Fruit fly (Drosophila melanogaster) whole organism, wandering third instar larva: ENCODE results near the gene Stat92E.
A peak's percentile ranks its signal among the peaks of the same experiment; 100 is the strongest.

ENCODE experiments used
- Abd-B ChIP-seq: fragments of >200 bp; optimal IDR thresholded peaks from 2 replicates; lab custom pipeline; 2017; ENCODE audit warnings: missing biosample characterization, missing genetic modification characterization
- CG32264 ChIP-seq: fragments of 200-800 bp; sonication (Bioruptor generic); optimal IDR thresholded peaks from 2 replicates; lab custom pipeline; 2016; ENCODE audit warnings: missing biosample characterization, missing genetic modification characterization
- CrebA ChIP-seq: fragments of 200-800 bp; sonication (Bioruptor generic); optimal IDR thresholded peaks from 2 replicates; lab custom pipeline; 2016; ENCODE audit warnings: missing biosample characterization, mild to moderate bottlenecking, missing genetic modification characterization, borderline replicate concordance
- Dfd ChIP-seq: fragments of >200 bp; optimal IDR thresholded peaks from 2 replicates; lab custom pipeline; 2017; ENCODE audit warnings: missing biosample characterization, missing genetic modification characterization
- Dif ChIP-seq: fragments of 200-275, 200-300 bp; sonication (Bioruptor generic); optimal IDR thresholded peaks from 2 replicates; lab custom pipeline; 2018; ENCODE audit warnings: missing biosample characterization, missing genetic modification characterization; ENCODE audit not compliant: partially characterized antibody
- GATAd ChIP-seq: sonication (Bioruptor generic); optimal IDR thresholded peaks from 2 replicates; lab custom pipeline; 2016; ENCODE audit warnings: missing biosample characterization, missing genetic modification characterization
- HLH106 ChIP-seq: fragments of 200-800 bp; optimal IDR thresholded peaks from 3 replicates; lab custom pipeline; 2019; ENCODE audit warnings: missing biosample characterization, mild to moderate bottlenecking, missing genetic modification characterization, moderate library complexity
- Hnf4 ChIP-seq: fragments of 200-800 bp; sonication (Bioruptor generic); optimal IDR thresholded peaks from 2 replicates; lab custom pipeline; 2016; ENCODE audit warnings: missing biosample characterization, mild to moderate bottlenecking, missing genetic modification characterization
- Hr78 ChIP-seq: fragments of >200 bp; optimal IDR thresholded peaks from 2 replicates; lab custom pipeline; 2017; ENCODE audit warnings: missing biosample characterization, missing genetic modification characterization
- Hr83 ChIP-seq: fragments of 200-300 bp; sonication (Bioruptor generic); optimal IDR thresholded peaks from 2 replicates; lab custom pipeline; 2016; ENCODE audit warnings: missing biosample characterization, mild to moderate bottlenecking, missing genetic modification characterization, moderate library complexity; ENCODE audit not compliant: poor library complexity, severe bottlenecking
- Jra ChIP-seq: sonication (Bioruptor generic); optimal IDR thresholded peaks from 2 replicates; lab custom pipeline; 2016; ENCODE audit warnings: missing biosample characterization, missing genetic modification characterization
- Myc ChIP-seq: fragments of >200 bp; optimal IDR thresholded peaks from 2 replicates; lab custom pipeline; 2017
- N ChIP-seq: fragments of >200 bp; optimal IDR thresholded peaks from 2 replicates; lab custom pipeline; 2018; ENCODE audit warnings: missing biosample characterization, missing external identifiers, missing genetic modification characterization
- OdsH ChIP-seq: fragments of 200-800 bp; sonication (Bioruptor generic); optimal IDR thresholded peaks from 2 replicates; lab custom pipeline; 2016; ENCODE audit warnings: missing biosample characterization, mild to moderate bottlenecking, missing genetic modification characterization
- Rel ChIP-seq, 2 experiments: fragments of 200-800 bp; sonication (Bioruptor generic) in 1 of 2; optimal IDR thresholded peaks; 2 replicates in 1 of 2; 3 replicates in 1 of 2; lab custom pipeline; 2016 to 2019; ENCODE audit warnings: mild to moderate bottlenecking in 2 of 2, missing biosample characterization in 2 of 2, missing genetic modification characterization in 2 of 2, moderate library complexity in 1 of 2
- Sp1 ChIP-seq: fragments of 200-800 bp; sonication (Bioruptor generic); optimal IDR thresholded peaks from 3 replicates; lab custom pipeline; 2019; ENCODE audit warnings: missing biosample characterization, mild to moderate bottlenecking, missing genetic modification characterization, moderate library complexity
- br ChIP-seq: fragments of 200-800 bp; sonication (Bioruptor generic); optimal IDR thresholded peaks from 2 replicates; lab custom pipeline; 2016; ENCODE audit warnings: missing biosample characterization, missing genetic modification characterization
- dl ChIP-seq, 2 experiments: fragments of 175-275, 200-275 bp in 1 of 2; fragments of 200-275 bp in 1 of 2; sonication (Bioruptor generic); optimal IDR thresholded peaks; lab custom pipeline; 2018; ENCODE audit warnings: mild to moderate bottlenecking in 2 of 2, missing biosample characterization in 2 of 2, missing genetic modification characterization in 2 of 2, moderate library complexity in 2 of 2; ENCODE audit not compliant: partially characterized antibody in 2 of 2, insufficient read depth in 1 of 2
- dmrt93B ChIP-seq: fragments of 200-800 bp; sonication (Bioruptor generic); optimal IDR thresholded peaks from 2 replicates; lab custom pipeline; 2018; ENCODE audit warnings: missing biosample characterization, mild to moderate bottlenecking, missing genetic modification characterization
- ey ChIP-seq: fragments of 200-800 bp; sonication (Bioruptor generic); optimal IDR thresholded peaks from 2 replicates; lab custom pipeline; 2016; ENCODE audit warnings: missing biosample characterization, missing genetic modification characterization
- foxo ChIP-seq, 2 experiments: fragments of 200-800 bp; sonication (Bioruptor generic); optimal IDR thresholded peaks; 2 replicates in 1 of 2; 3 replicates in 1 of 2; lab custom pipeline; 2016 to 2017; ENCODE audit warnings: missing biosample characterization in 2 of 2, missing genetic modification characterization in 2 of 2
- fru ChIP-seq: fragments of 200-800 bp; sonication (Bioruptor generic); optimal IDR thresholded peaks from 3 replicates; lab custom pipeline; 2016; ENCODE audit warnings: missing biosample characterization, mild to moderate bottlenecking, missing genetic modification characterization
- h ChIP-seq: fragments of 200-800 bp; sonication (Bioruptor generic); optimal IDR thresholded peaks from 3 replicates; lab custom pipeline; 2016; ENCODE audit warnings: missing biosample characterization, mild to moderate bottlenecking, missing genetic modification characterization
- lola ChIP-seq: fragments of >200 bp; optimal IDR thresholded peaks from 2 replicates; lab custom pipeline; 2017; ENCODE audit warnings: missing biosample characterization, missing genetic modification characterization
- pan ChIP-seq: fragments of >200 bp; optimal IDR thresholded peaks from 2 replicates; lab custom pipeline; 2017
- rgr ChIP-seq: fragments of 200-800 bp; sonication (Bioruptor generic); optimal IDR thresholded peaks from 3 replicates; lab custom pipeline; 2016; ENCODE audit warnings: missing biosample characterization, mild to moderate bottlenecking, missing genetic modification characterization
- sage ChIP-seq: fragments of 200-800 bp; sonication (Bioruptor generic); optimal IDR thresholded peaks from 2 replicates; lab custom pipeline; 2016; ENCODE audit warnings: missing biosample characterization, mild to moderate bottlenecking, missing genetic modification characterization
- tai ChIP-seq: sonication (Bioruptor generic); optimal IDR thresholded peaks from 2 replicates; lab custom pipeline; 2016; ENCODE audit warnings: missing biosample characterization, missing genetic modification characterization
- usp ChIP-seq: fragments of >200 bp; optimal IDR thresholded peaks from 2 replicates; lab custom pipeline; 2017; ENCODE audit warnings: missing biosample characterization, missing genetic modification characterization
- woc ChIP-seq: sonication (Bioruptor generic); optimal IDR thresholded peaks from 2 replicates; lab custom pipeline; 2016; ENCODE audit warnings: missing biosample characterization, mild to moderate bottlenecking, missing genetic modification characterization

Stat92E gene

DNA sequence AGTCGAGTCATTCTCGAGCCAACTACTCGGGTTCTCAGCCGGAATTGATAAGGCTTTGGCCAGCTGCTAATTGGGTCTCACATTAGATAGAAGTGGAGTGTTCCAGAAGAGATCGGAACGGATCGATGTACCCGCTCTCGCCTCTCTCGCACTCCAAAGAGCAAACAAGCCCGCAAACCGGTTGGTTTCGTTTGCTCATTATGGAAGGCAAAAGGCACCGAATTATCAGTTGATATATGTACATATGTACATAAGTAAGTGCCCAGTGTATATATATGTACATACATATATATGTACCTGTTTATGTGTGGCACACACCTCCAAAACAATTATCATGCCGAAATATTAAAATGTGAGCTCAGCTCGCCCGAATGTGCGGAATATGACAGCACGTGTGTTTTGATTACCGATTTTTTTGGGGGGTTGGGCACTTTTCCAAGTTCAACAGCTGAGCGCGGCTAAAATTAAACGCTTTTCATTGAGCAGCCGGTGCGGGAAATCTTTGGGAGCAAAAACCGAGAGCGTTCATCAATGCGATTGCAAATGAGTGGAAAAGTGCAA lies 3.7 kb upstream of the Stat92E start:
- TF ChIP-seq foxo (GFP tag; optimal IDR thresholded peaks at IDR 0.05; lab: Kevin White, UChicago), result peak in 1 of 2 experiments; percentile 39
- TF ChIP-seq Myc, result no peak
- no peak for TF ChIP-seq dl (GFP tag; optimal IDR thresholded peaks at IDR 0.05; lab: Kevin White, UChicago; ENCODE audit: insufficient read depth in 1 of 2, partially characterized antibody in 2 of 2)
- TF ChIP-seq Jra (GFP tag; lab: Kevin White, UChicago), result no peak
- peak; percentile 68 for TF ChIP-seq Rel (GFP tag; optimal IDR thresholded peaks at IDR 0.05; lab: Kevin White, UChicago)
- peak; percentile 15 for TF ChIP-seq Rel (tag; optimal IDR thresholded peaks at IDR 0.05; lab: Kevin White, UChicago)
- no peak for TF ChIP-seq CrebA (GFP tag; lab: Kevin White, UChicago)
- TF ChIP-seq Hr83 (GFP tag; lab: Kevin White, UChicago), result peak; percentile 32
- peak; percentile 43 for TF ChIP-seq Dif (GFP tag; lab: Kevin White, UChicago)
- TF ChIP-seq N (GFP tag; lab: Kevin White, UChicago), result no peak
- TF ChIP-seq dmrt93B (GFP tag; lab: Kevin White, UChicago), result no peak

DNA sequence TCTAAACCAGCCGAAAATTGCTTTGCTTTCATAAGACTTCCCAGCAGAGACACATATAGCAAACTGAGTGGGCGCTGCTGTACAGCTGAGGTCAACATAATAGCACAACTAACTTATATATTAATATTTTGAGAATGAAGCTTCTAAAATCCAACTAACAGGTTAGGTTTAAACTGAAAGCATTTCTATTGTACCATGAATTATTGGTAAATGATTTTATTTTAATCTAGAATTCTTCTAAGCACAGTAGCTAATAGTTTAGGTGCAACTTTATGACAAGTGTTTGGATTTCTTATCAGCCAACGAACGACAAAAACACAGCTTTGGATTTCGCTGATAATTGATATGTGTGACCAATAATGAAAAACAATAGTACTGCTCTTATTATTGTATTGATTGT lies 2.9 kb upstream of the Stat92E start:
- TF ChIP-seq OdsH (GFP tag; lab: Kevin White, UChicago) (no peak), lola (GFP tag; lab: Kevin White, UChicago) (no peak), Hnf4 (no peak), Rel (GFP tag; optimal IDR thresholded peaks at IDR 0.05; lab: Kevin White, UChicago) (no peak), Rel (tag; optimal IDR thresholded peaks at IDR 0.05; lab: Kevin White, UChicago) (no peak), Sp1 (GFP tag; lab: Kevin White, UChicago) (no peak), usp (GFP tag; lab: Kevin White, UChicago) (no peak), N (GFP tag; lab: Kevin White, UChicago) (no peak), Myc (no peak), Dfd (GFP tag; lab: Kevin White, UChicago) (no peak), Hr83 (GFP tag; lab: Kevin White, UChicago) (no peak), CrebA (GFP tag; lab: Kevin White, UChicago) (no peak), rgr (GFP tag; lab: Kevin White, UChicago) (no peak), br (no peak), Hr78 (no peak), foxo (GFP tag; optimal IDR thresholded peaks at IDR 0.05; lab: Kevin White, UChicago) (peak in 1 of 2 experiments; percentile 71), Jra (GFP tag; lab: Kevin White, UChicago) (no peak), fru (GFP tag; lab: Kevin White, UChicago) (peak; percentile 60), h (peak; percentile 59), tai (GFP tag; lab: Kevin White, UChicago) (no peak), sage (GFP tag; lab: Kevin White, UChicago) (no peak), dmrt93B (GFP tag; lab: Kevin White, UChicago) (no peak), woc (GFP tag; lab: Kevin White, UChicago) (peak; percentile 45), Abd-B (GFP tag; lab: Kevin White, UChicago) (no peak), HLH106 (tag; lab: Kevin White, UChicago) (peak; percentile 23), CG32264 (GFP tag; lab: Kevin White, UChicago) (no peak), ey (no peak), pan (lab: Kevin White, UChicago) (no peak), GATAd (GFP tag; lab: Kevin White, UChicago) (no peak), Dif (GFP tag; lab: Kevin White, UChicago) (no peak)

DNA sequence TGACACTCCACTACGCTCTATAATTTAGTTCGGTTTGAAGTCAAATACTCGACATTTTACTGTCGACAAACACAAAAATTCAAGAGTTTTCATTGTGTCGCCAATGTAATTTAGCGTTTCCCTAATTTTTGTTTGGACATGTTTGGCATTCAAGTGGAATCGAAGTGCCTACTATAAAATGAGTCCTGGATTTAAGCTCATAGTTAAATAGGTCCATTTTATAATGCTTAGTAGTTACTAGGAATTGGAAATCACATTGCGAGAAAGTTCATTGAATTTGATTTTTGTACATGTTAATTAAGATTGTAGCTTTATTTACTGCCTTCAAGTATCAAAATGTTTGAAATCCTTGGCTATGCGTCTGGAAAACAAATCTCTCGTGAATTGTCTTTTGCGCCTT lies 2.2 kb upstream of the Stat92E start, which contains the start of gene att-ORFB:
Gene att-ORFB (minus strand): TSS at position 101 of the 400 bp plus-strand sequence.
- TF ChIP-seq dmrt93B (GFP tag; lab: Kevin White, UChicago), result no peak
- no peak for TF ChIP-seq dl (GFP tag; optimal IDR thresholded peaks at IDR 0.05; lab: Kevin White, UChicago; ENCODE audit: insufficient read depth in 1 of 2, partially characterized antibody in 2 of 2)
- no peak for TF ChIP-seq pan (lab: Kevin White, UChicago)
- no peak for TF ChIP-seq Hr78
- TF ChIP-seq h, result no peak
- TF ChIP-seq CrebA (GFP tag; lab: Kevin White, UChicago), result no peak
- no peak for TF ChIP-seq Jra (GFP tag; lab: Kevin White, UChicago)

DNA sequence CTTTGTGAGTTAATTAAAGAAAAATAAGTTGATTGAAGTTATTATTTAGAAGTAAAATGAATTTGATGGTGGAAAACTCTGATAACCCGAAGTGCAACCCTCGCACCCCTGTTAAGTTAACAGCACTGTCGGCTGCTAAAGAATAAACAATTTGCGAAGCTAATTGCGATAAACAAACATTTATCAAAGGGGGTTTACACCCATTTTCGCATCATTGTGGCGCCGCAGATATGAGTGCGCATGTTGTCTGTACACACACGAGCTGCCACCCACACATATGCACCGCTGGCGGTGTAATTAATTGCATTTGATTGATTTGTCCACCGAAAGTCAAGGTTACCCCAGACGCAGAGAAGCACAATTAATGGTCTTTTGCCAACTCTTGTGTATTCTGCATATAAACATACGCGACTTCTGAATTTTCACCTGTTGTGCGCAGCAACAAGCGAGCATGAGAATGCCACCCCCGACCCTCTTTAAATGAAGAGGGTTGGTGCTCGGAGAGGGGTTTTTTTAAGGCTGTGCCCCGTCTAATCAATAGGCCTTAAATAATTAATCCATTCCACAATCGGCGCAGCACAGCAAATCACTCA lies 528 bp downstream of the Stat92E start:
- TF ChIP-seq Rel (GFP tag; optimal IDR thresholded peaks at IDR 0.05; lab: Kevin White, UChicago), result no peak
- peak; percentile 98 for TF ChIP-seq Rel (tag; optimal IDR thresholded peaks at IDR 0.05; lab: Kevin White, UChicago)
- TF ChIP-seq dmrt93B (GFP tag; lab: Kevin White, UChicago), result no peak
